Fruit fly (Drosophila melanogaster): ENCODE data around the gene spn-A.

Gene spn-A

DNA sequence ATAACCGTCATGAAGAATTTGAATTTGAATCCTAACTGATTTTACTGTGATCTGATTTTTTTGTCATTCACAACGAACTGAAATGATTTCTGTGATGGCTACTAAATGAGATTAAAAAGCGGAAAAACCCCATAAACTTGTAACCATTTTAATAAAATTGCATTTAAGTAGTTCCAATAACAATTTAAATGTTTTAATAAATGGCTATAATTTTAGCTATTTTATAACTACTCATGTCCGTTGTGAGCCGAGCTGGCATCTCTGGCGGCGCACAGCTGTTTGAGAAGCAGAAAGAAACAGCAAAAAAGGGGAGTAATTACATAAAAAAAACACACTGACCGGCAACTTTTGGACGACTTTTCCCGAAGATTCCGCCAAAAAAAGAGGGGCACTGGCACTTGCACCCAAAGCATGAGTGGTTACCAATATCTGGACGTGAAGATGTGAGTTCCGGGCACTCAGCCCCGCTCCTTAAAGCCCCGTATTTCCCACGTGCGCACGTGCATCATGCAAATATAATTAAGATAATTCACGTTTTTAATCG is 827 bp upstream of the spn-A start, which contains the start of the genes CG7950 and Rpp14a (continued):
- TF ChIP-seq CG34422 (GFP tag; IDR thresholded peaks at IDR 0.05) (peak; percentile 85; the same call in 2 of the 3 replicates), Asciz (GFP tag; optimal IDR thresholded peaks at IDR 0.05) (peak; percentile 28), CG16815 (GFP tag; optimal IDR thresholded peaks at IDR 0.05) (peak; percentile 44), twi (tag; optimal IDR thresholded peaks at IDR 0.05) (peak; percentile 44), corto (GFP tag; optimal IDR thresholded peaks at IDR 0.05) (peak; percentile 14), CG14050 (GFP tag; IDR thresholded peaks at IDR 0.05) (peak; percentile 77), CG6654 (GFP tag; optimal IDR thresholded peaks at IDR 0.05) (no peak), Antp (GFP tag; optimal IDR thresholded peaks at IDR 0.05) (peak; percentile 42), CG34376 (GFP tag; optimal IDR thresholded peaks at IDR 0.05) (peak; percentile 58), vnd (GFP tag; IDR thresholded peaks at IDR 0.05; ENCODE audit: partially characterized antibody) (no peak), abd-A (tag; optimal IDR thresholded peaks at IDR 0.05) (peak; percentile 46), CG12236 (GFP tag; optimal IDR thresholded peaks at IDR 0.05) (peak; percentile 44), ttk (GFP tag; IDR thresholded peaks at IDR 0.05) (peak; percentile 65), CG13624 (GFP tag; optimal IDR thresholded peaks at IDR 0.05) (peak; percentile 73), CG12659 (GFP tag; optimal IDR thresholded peaks at IDR 0.05) (peak; percentile 65), CG17568 (GFP tag; optimal IDR thresholded peaks at IDR 0.05) (no peak), sr (GFP tag; IDR thresholded peaks at IDR 0.05) (no peak), CG3838 (GFP tag; optimal IDR thresholded peaks at IDR 0.05) (peak; percentile 58), Gsc (GFP tag; IDR thresholded peaks at IDR 0.05) (no peak; the same call in 1 of the 2 replicates), CG11247 (GFP tag; IDR thresholded peaks at IDR 0.05) (peak; percentile 58), MTF-1 (GFP tag; optimal IDR thresholded peaks at IDR 0.05; ENCODE audit: borderline replicate concordance) (no peak), oc (tag; optimal IDR thresholded peaks at IDR 0.05) (peak; percentile 74), slou (GFP tag; optimal IDR thresholded peaks at IDR 0.05) (peak; percentile 43), Hmr (GFP tag; optimal IDR thresholded peaks at IDR 0.05) (peak; percentile 79), Jarid2 (GFP tag; optimal IDR thresholded peaks at IDR 0.05) (no peak), Mrtf (GFP tag; IDR thresholded peaks at IDR 0.05) (peak; percentile 57), NK7.1 (GFP tag; optimal IDR thresholded peaks at IDR 0.05) (peak; percentile 49), CG8290 (GFP tag; optimal IDR thresholded peaks at IDR 0.05) (peak; percentile 54), CG8290 (tag; optimal IDR thresholded peaks at IDR 0.05) (peak in 1 of 2 experiments; percentile 82), HLH54F (GFP tag; optimal IDR thresholded peaks at IDR 0.05) (peak; percentile 88), CG1647 (GFP tag; optimal IDR thresholded peaks at IDR 0.05) (no peak), Fer3 (tag; optimal IDR thresholded peaks at IDR 0.05) (peak; percentile 84), Doc2 (GFP tag; IDR thresholded peaks at IDR 0.05) (no peak), CG31224 (GFP tag; IDR thresholded peaks at IDR 0.05) (peak; percentile 60; the same call in 1 of the 2 replicates), CG43689 (GFP tag; IDR thresholded peaks at IDR 0.05) (peak; percentile 22; the same call in 1 of the 2 replicates), CG10959 (GFP tag; IDR thresholded peaks at IDR 0.05) (peak; percentile 41; the same call in 1 of the 2 replicates), lov (optimal IDR thresholded peaks at IDR 0.05) (no peak), lov (GFP tag; IDR thresholded peaks at IDR 0.05) (0 out of 3 replicates have a peak, but pooled peaks have one; percentile 27), ewg (GFP tag; optimal IDR thresholded peaks at IDR 0.05) (peak; percentile 48), CG17912 (GFP tag; optimal IDR thresholded peaks at IDR 0.05) (peak; percentile 5), eyg (GFP tag; optimal IDR thresholded peaks at IDR 0.05) (peak; percentile 57), CG17186 (GFP tag; optimal IDR thresholded peaks at IDR 0.05) (peak; percentile 60), CG13894 (tag; optimal IDR thresholded peaks at IDR 0.05) (peak; percentile 84), org-1 (GFP tag; optimal IDR thresholded peaks at IDR 0.05) (peak; percentile 35), CkIIα-i1 (GFP tag; IDR thresholded peaks at IDR 0.05) (no peak), stwl (tag; optimal IDR thresholded peaks at IDR 0.05) (peak; percentile 26), Adf1 (GFP tag; IDR thresholded peaks at IDR 0.05) (peak; percentile 30), CG4404 (GFP tag; IDR thresholded peaks at IDR 0.05) (peak; percentile 72), CG14710 (tag; optimal IDR thresholded peaks at IDR 0.05) (peak; percentile 78), CG9876 (GFP tag; optimal IDR thresholded peaks at IDR 0.05) (peak; percentile 56)
